Fruit fly (Drosophila melanogaster): ENCODE data around the gene CG7202.

- TF ChIP-seq CG12605 (GFP tag; IDR thresholded peaks at IDR 0.05) (no peak), CG8301 (tag; optimal IDR thresholded peaks at IDR 0.05) (no peak), CG32121 (GFP tag; IDR thresholded peaks at IDR 0.05) (peak; percentile 11; the same call in 1 of the 2 replicates), CG9948 (tag; optimal IDR thresholded peaks at IDR 0.05) (no peak), Snoo (tag; optimal IDR thresholded peaks at IDR 0.05) (peak; percentile 39), Pif1B (GFP tag; optimal IDR thresholded peaks at IDR 0.05) (no peak), rn (GFP tag; IDR thresholded peaks at IDR 0.05) (no peak), CG15710 (tag; optimal IDR thresholded peaks at IDR 0.05) (no peak), CG13204 (GFP tag; optimal IDR thresholded peaks at IDR 0.05) (no peak)
These were observed 46.9 kb upstream of the CG7202 start, which contains the start of the genes COX8 and VhaM9.7-b for dm6 chr3L:21539245-21540196.

Data from whole organism, pupa.